Fruit fly (Drosophila melanogaster): ENCODE measurements around the gene CG4497.

DNA sequence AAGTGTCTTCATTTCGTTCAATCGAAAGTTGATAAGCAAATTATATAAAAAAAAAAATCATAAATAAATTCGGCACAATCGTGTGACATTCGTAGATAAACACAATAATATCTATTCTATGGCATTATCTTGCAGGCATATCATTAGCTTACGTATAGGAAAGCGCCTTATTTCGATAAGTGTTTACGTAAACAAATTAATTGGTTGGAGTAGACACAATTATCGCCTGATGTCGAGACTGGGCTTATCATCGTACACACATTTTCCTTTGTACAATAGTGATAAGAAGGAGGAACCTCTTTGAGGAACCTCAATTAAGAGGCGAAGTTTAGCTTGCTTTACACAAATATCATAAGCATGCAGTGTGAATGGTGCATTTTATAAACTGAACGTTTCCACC lies 20.5 kb upstream of the CG4497 start:
- TF ChIP-seq Hr83 (GFP tag; optimal IDR thresholded peaks at IDR 0.05; ENCODE audit: poor library complexity, severe bottlenecking) (no peak), foxo (GFP tag; optimal IDR thresholded peaks at IDR 0.05) (no peak), Mio (GFP tag; optimal IDR thresholded peaks at IDR 0.05) (no peak), sage (GFP tag; optimal IDR thresholded peaks at IDR 0.05) (no peak), pan (optimal IDR thresholded peaks at IDR 0.05) (no peak), br (GFP tag; optimal IDR thresholded peaks at IDR 0.05) (no peak)
